Worm (Caenorhabditis elegans) whole organism, midembryonic: Measurements from ENCODE around the gene srh-55.
"Not testable (repeated sequence)": the region's sequence is repeated elsewhere in the genome, so short reads cannot be mapped to it uniquely, and the experiment has no call there.

Experiments
- cog-1 ChIP-seq: sonication (generic microtip); optimal IDR thresholded peaks from 2 replicates; lab custom pipeline; 2016; ENCODE audit warnings: missing genetic modification characterization, missing compliant biosample characterization
- ref-1 ChIP-seq: fragments of 200-800 bp; sonication (Bioruptor generic); conservative IDR thresholded peaks from 2 replicates; pipeline ENCODE4 v1.3.6; 2022; ENCODE audit warnings: missing genetic modification reagents, missing genetic modification characterization, missing compliant biosample characterization

ce11 chrV:15125162-15125561 is 28.2 kb upstream of the srh-55 start, which contains the start of gene ugt-30:
- TF ChIP-seq cog-1, ref-1: not testable (repeated sequence)
